Worm (Caenorhabditis elegans) whole organism, midembryonic: ENCODE data around the gene W03G11.3.

ENCODE experiments used
- flt-1 ChIP-seq: fragments of 200-800 bp; sonication (Bioruptor generic); IDR thresholded peaks from 2 replicates; pipeline ENCODE4 v1.3.6; 2022; ENCODE audit warnings: missing genetic modification characterization, missing compliant biosample characterization
- klf-2 ChIP-seq: fragments of 200-800 bp; sonication (Bioruptor generic); conservative IDR thresholded peaks from 2 replicates; pipeline ENCODE4 v1.3.6; 2022; ENCODE audit warnings: missing genetic modification reagents, missing genetic modification characterization, missing compliant biosample characterization
- med-1 ChIP-seq: sonication (generic microtip); optimal IDR thresholded peaks from 2 replicates; lab custom pipeline; 2017; ENCODE audit warnings: missing genetic modification characterization, mild to moderate bottlenecking, missing compliant biosample characterization, antibody characterized with exemption, missing genetic modification reagents; ENCODE audit not compliant: insufficient read depth
- ref-1 ChIP-seq: fragments of 200-800 bp; sonication (Bioruptor generic); conservative IDR thresholded peaks from 2 replicates; pipeline ENCODE4 v1.3.6; 2022; ENCODE audit warnings: missing genetic modification reagents, missing genetic modification characterization, missing compliant biosample characterization
- tab-1 ChIP-seq: fragments of 200-800 bp; sonication (Bioruptor generic); IDR thresholded peaks from 2 replicates; pipeline ENCODE4 v1.3.6; 2022; ENCODE audit warnings: missing genetic modification characterization, missing compliant biosample characterization
- ztf-23 ChIP-seq: fragments of 200-800 bp; sonication (Bioruptor generic); IDR thresholded peaks from 2 replicates; pipeline ENCODE4 v1.3.6; 2022; ENCODE audit warnings: missing genetic modification reagents, missing genetic modification characterization, missing compliant biosample characterization
- ztf-29 ChIP-seq: fragments of 200-800 bp; sonication (Bioruptor generic); IDR thresholded peaks from 2 replicates; pipeline ENCODE4 v1.3.6; 2022; ENCODE audit warnings: missing genetic modification reagents, missing genetic modification characterization, missing compliant biosample characterization

ce11 chrX:12114024-12114423, 10.4 kb upstream of the W03G11.3 start, which contains the start of gene lgc-15:
- TF ChIP-seq ztf-29 (GFP tag; lab: Robert Waterston, UW) (no peak), med-1 (no peak), ztf-23 (GFP tag; lab: Robert Waterston, UW) (no peak), flt-1 (GFP tag; lab: Robert Waterston, UW) (no peak), klf-2 (GFP tag; lab: Robert Waterston, UW) (no peak), ref-1 (GFP tag; lab: Robert Waterston, UW) (no peak), tab-1 (GFP tag; lab: Robert Waterston, UW) (no peak)
